Fruit fly (Drosophila melanogaster) whole organism, embryonic: ENCODE results near the gene Nepl3.

Experiments used
- ATbp ChIP-seq: fragments of 200-800 bp; sonication (Bioruptor generic); optimal IDR thresholded peaks from 2 replicates; lab custom pipeline; 2017; ENCODE audit warnings: missing biosample characterization, mild to moderate bottlenecking, missing genetic modification characterization, missing genetic modification reagents
- Asciz ChIP-seq: fragments of 200-800 bp; sonication (Bioruptor generic); optimal IDR thresholded peaks from 2 replicates; lab custom pipeline; 2017; ENCODE audit warnings: missing biosample characterization, mild to moderate bottlenecking, missing genetic modification characterization, missing genetic modification reagents
- Atf3 ChIP-seq: fragments of 200-800 bp; sonication (Bioruptor generic); optimal IDR thresholded peaks from 3 replicates; lab custom pipeline; 2016; ENCODE audit warnings: missing biosample characterization, missing genetic modification characterization
- Blimp-1 ChIP-seq: fragments of 200-800 bp; sonication (Bioruptor generic); optimal IDR thresholded peaks from 3 replicates; lab custom pipeline; 2018; ENCODE audit warnings: missing biosample characterization, missing genetic modification characterization, mild to moderate bottlenecking, moderate library complexity, missing genetic modification reagents
- CG10366 ChIP-seq: fragments of 200-800 bp; sonication (Bioruptor generic); IDR thresholded peaks from 2 replicates; pipeline ENCODE4 v1.3.6; 2022; ENCODE audit warnings: missing biosample characterization, missing genetic modification characterization
- CG10979 ChIP-seq: fragments of 200-800 bp; sonication (Bioruptor generic); optimal IDR thresholded peaks from 2 replicates; lab custom pipeline; 2018; ENCODE audit warnings: missing biosample characterization, mild to moderate bottlenecking, missing genetic modification characterization, moderate library complexity
- CG12071 ChIP-seq: fragments of 200-800 bp; sonication (Bioruptor generic); optimal IDR thresholded peaks from 3 replicates; lab custom pipeline; 2018; ENCODE audit warnings: missing biosample characterization, mild to moderate bottlenecking, missing genetic modification characterization
- CG12659 ChIP-seq: fragments of 200-800 bp; sonication (Bioruptor generic); optimal IDR thresholded peaks from 3 replicates; lab custom pipeline; 2017; ENCODE audit warnings: mild to moderate bottlenecking, missing biosample characterization, missing genetic modification reagents, missing genetic modification characterization
- CG12744 ChIP-seq: fragments of 200-800 bp; sonication (Bioruptor generic); optimal IDR thresholded peaks from 2 replicates; lab custom pipeline; 2016; ENCODE audit warnings: missing biosample characterization, missing genetic modification characterization
- CG12769 ChIP-seq: fragments of 200-800 bp; sonication (Bioruptor generic); optimal IDR thresholded peaks from 2 replicates; lab custom pipeline; 2019; ENCODE audit warnings: missing biosample characterization, mild to moderate bottlenecking, missing genetic modification characterization, moderate library complexity
- CG14710 ChIP-seq: fragments of 200-800 bp; sonication (Bioruptor generic); optimal IDR thresholded peaks from 3 replicates; lab custom pipeline; 2019; ENCODE audit warnings: missing biosample characterization, mild to moderate bottlenecking, missing genetic modification characterization, moderate library complexity
- CG15073 ChIP-seq: fragments of 200-800 bp; sonication (Bioruptor generic); optimal IDR thresholded peaks from 2 replicates; lab custom pipeline; 2016; ENCODE audit warnings: missing biosample characterization, missing genetic modification characterization
- CG15601 ChIP-seq: fragments of 200-800 bp; sonication (Bioruptor generic); optimal IDR thresholded peaks from 3 replicates; lab custom pipeline; 2019; ENCODE audit warnings: missing biosample characterization, mild to moderate bottlenecking, missing genetic modification characterization, moderate library complexity
- CG1602 ChIP-seq: fragments of 200-800 bp; sonication (Bioruptor generic); optimal IDR thresholded peaks from 3 replicates; lab custom pipeline; 2016; ENCODE audit warnings: missing biosample characterization, missing genetic modification characterization
- CG16813 ChIP-seq: fragments of 200-800 bp; sonication (Bioruptor generic); IDR thresholded peaks from 3 replicates; pipeline ENCODE4 v1.3.6; 2022; ENCODE audit warnings: missing biosample characterization, missing genetic modification characterization; ENCODE audit not compliant: partially characterized antibody
- CG17186 ChIP-seq: fragments of 200-800 bp; sonication (Bioruptor generic); optimal IDR thresholded peaks from 3 replicates; lab custom pipeline; 2017; ENCODE audit warnings: missing biosample characterization, missing genetic modification reagents, missing genetic modification characterization
- CG1792 ChIP-seq: fragments of 200-800 bp; sonication (Bioruptor generic); optimal IDR thresholded peaks from 2 replicates; lab custom pipeline; 2016; ENCODE audit warnings: missing biosample characterization, missing genetic modification characterization
- CG18764 ChIP-seq: fragments of 200-800 bp; sonication (Bioruptor generic); optimal IDR thresholded peaks from 3 replicates; lab custom pipeline; 2016; ENCODE audit warnings: missing biosample characterization, missing genetic modification characterization
- CG2889 ChIP-seq: fragments of 200-800 bp; sonication (Bioruptor generic); IDR thresholded peaks from 3 replicates; pipeline ENCODE4 v1.3.6; 2022; ENCODE audit warnings: missing biosample characterization, missing genetic modification characterization
- CG31365 ChIP-seq: fragments of 200-800 bp; sonication (Bioruptor generic); optimal IDR thresholded peaks from 2 replicates; lab custom pipeline; 2018; ENCODE audit warnings: missing biosample characterization, mild to moderate bottlenecking, missing genetic modification characterization
- CG3163 ChIP-seq: fragments of 200-800 bp; sonication (Bioruptor generic); optimal IDR thresholded peaks from 3 replicates; lab custom pipeline; 2016; ENCODE audit warnings: missing biosample characterization, missing genetic modification characterization
- CG34224 ChIP-seq: fragments of 200-800 bp; sonication (Bioruptor generic); IDR thresholded peaks from 3 replicates; pipeline ENCODE4 v1.3.6; 2022; ENCODE audit warnings: missing biosample characterization, missing genetic modification characterization; ENCODE audit not compliant: partially characterized antibody
- CG6689 ChIP-seq: fragments of 200-800 bp; sonication (Bioruptor generic); IDR thresholded peaks from 2 replicates; pipeline ENCODE4 v1.3.6; 2022; ENCODE audit warnings: missing biosample characterization, missing genetic modification characterization
- CG7987 ChIP-seq: fragments of 200-800 bp; sonication (Bioruptor generic); optimal IDR thresholded peaks from 2 replicates; lab custom pipeline; 2018; ENCODE audit warnings: missing biosample characterization, mild to moderate bottlenecking, missing genetic modification characterization, moderate library complexity
- CkIIα-i1 ChIP-seq: fragments of 200-800 bp; sonication (Bioruptor generic); IDR thresholded peaks from 2 replicates; pipeline ENCODE4 v1.3.6; 2022; ENCODE audit warnings: missing biosample characterization, missing genetic modification characterization
- D ChIP-seq, 2 experiments: fragments of 200-800 bp in 1 of 2; fragments of >200 bp in 1 of 2; sonication (Bioruptor generic) in 1 of 2; optimal IDR thresholded peaks; 2 replicates in 1 of 2; 3 replicates in 1 of 2; lab custom pipeline; 2017; ENCODE audit warnings: mild to moderate bottlenecking in 1 of 2, missing biosample characterization in 1 of 2, missing genetic modification characterization in 1 of 2, missing genetic modification reagents in 1 of 2
- D19A ChIP-seq: fragments of 200-800 bp; optimal IDR thresholded peaks from 3 replicates; lab custom pipeline; 2019; ENCODE audit warnings: missing biosample characterization, mild to moderate bottlenecking, missing genetic modification characterization, moderate library complexity
- Deaf1 ChIP-seq: fragments of 200-800 bp; optimal IDR thresholded peaks from 3 replicates; lab custom pipeline; 2019; ENCODE audit warnings: missing biosample characterization, mild to moderate bottlenecking, missing genetic modification characterization, moderate library complexity
- Doc3 ChIP-seq: fragments of 200-800 bp; sonication (Bioruptor generic); IDR thresholded peaks from 3 replicates; pipeline ENCODE4 v1.3.6; 2022; ENCODE audit warnings: missing biosample characterization, missing genetic modification characterization; ENCODE audit not compliant: partially characterized antibody
- Fer1 ChIP-seq: fragments of 200-800 bp; sonication (Bioruptor generic); optimal IDR thresholded peaks from 2 replicates; lab custom pipeline; 2017; ENCODE audit warnings: missing biosample characterization, mild to moderate bottlenecking, missing genetic modification characterization
- Jarid2 ChIP-seq: fragments of 200-800 bp; sonication (Bioruptor generic); optimal IDR thresholded peaks from 3 replicates; lab custom pipeline; 2017; ENCODE audit warnings: mild to moderate bottlenecking, missing biosample characterization, missing genetic modification reagents, missing genetic modification characterization
- PHDP ChIP-seq: fragments of 200-800 bp; sonication (Bioruptor generic); optimal IDR thresholded peaks from 3 replicates; lab custom pipeline; 2018; ENCODE audit warnings: missing biosample characterization, mild to moderate bottlenecking, missing genetic modification characterization, moderate library complexity
- Scr ChIP-seq: fragments of 200-800 bp; sonication (Bioruptor generic); IDR thresholded peaks from 2 replicates; pipeline ENCODE4 v1.3.6; 2022; ENCODE audit warnings: missing biosample characterization, missing genetic modification characterization; ENCODE audit not compliant: partially characterized antibody
- YL-1 ChIP-seq: fragments of 200-800 bp; sonication (Bioruptor generic); optimal IDR thresholded peaks from 3 replicates; lab custom pipeline; 2017; ENCODE audit warnings: missing biosample characterization, mild to moderate bottlenecking, missing genetic modification characterization
- br ChIP-seq: fragments of >200 bp; optimal IDR thresholded peaks from 2 replicates; lab custom pipeline; 2017
- chif ChIP-seq, 2 experiments: fragments of 200-800 bp; sonication (Bioruptor generic); optimal IDR thresholded peaks; 3 replicates each; lab custom pipeline; 2016; ENCODE audit warnings: missing biosample characterization in 2 of 2, missing genetic modification characterization in 2 of 2
- exex ChIP-seq: fragments of 200-800 bp; sonication (Bioruptor generic); optimal IDR thresholded peaks from 4 replicates; lab custom pipeline; 2018; ENCODE audit warnings: missing biosample characterization, mild to moderate bottlenecking, missing genetic modification characterization, moderate library complexity
- fu2 ChIP-seq: fragments of 200-800 bp; sonication (Bioruptor generic); optimal IDR thresholded peaks from 2 replicates; lab custom pipeline; 2016; ENCODE audit warnings: missing biosample characterization, missing genetic modification characterization
- gcm ChIP-seq: fragments of 200-800 bp; sonication (Bioruptor generic); optimal IDR thresholded peaks from 2 replicates; lab custom pipeline; 2019; ENCODE audit warnings: missing biosample characterization, mild to moderate bottlenecking, missing genetic modification characterization, moderate library complexity
- hbn ChIP-seq: fragments of 200-800 bp; sonication (Bioruptor generic); IDR thresholded peaks from 2 replicates; pipeline ENCODE4 v1.3.6; 2022; ENCODE audit warnings: missing biosample characterization, missing genetic modification characterization; ENCODE audit not compliant: partially characterized antibody
- kah ChIP-seq: fragments of 200-800 bp; sonication (Bioruptor generic); optimal IDR thresholded peaks from 2 replicates; lab custom pipeline; 2018; ENCODE audit warnings: missing biosample characterization, mild to moderate bottlenecking, missing genetic modification characterization
- lbe ChIP-seq: fragments of 200-800 bp; sonication (Bioruptor generic); optimal IDR thresholded peaks from 2 replicates; lab custom pipeline; 2016; ENCODE audit warnings: missing biosample characterization, mild to moderate bottlenecking, missing genetic modification characterization
- nmo ChIP-seq: fragments of 200-800 bp; sonication (Bioruptor generic); optimal IDR thresholded peaks from 2 replicates; lab custom pipeline; 2018; ENCODE audit warnings: missing biosample characterization, mild to moderate bottlenecking, missing genetic modification characterization, moderate library complexity
- prd ChIP-seq, 3 experiments: fragments of >200 bp in 2 of 3; fragments of 200-800 bp in 1 of 3; sonication (Bioruptor generic) in 1 of 3; optimal IDR thresholded peaks in 2 of 3; IDR thresholded peaks in 1 of 3; 2 replicates in 2 of 3; 3 replicates in 1 of 3; pipeline versions ENCODE4 v1.3.6 to Lab custom; 2017 to 2022; ENCODE audit warnings: missing biosample characterization in 1 of 3, missing genetic modification characterization in 1 of 3
- repo ChIP-seq: fragments of 200-800 bp; sonication (Bioruptor generic); optimal IDR thresholded peaks from 2 replicates; lab custom pipeline; 2016; ENCODE audit warnings: missing biosample characterization, missing genetic modification characterization
- sc ChIP-seq, 3 experiments: fragments of >200 bp in 2 of 3; fragments of 200-800 bp in 1 of 3; sonication (Bioruptor generic) in 1 of 3; optimal IDR thresholded peaks; 2 replicates in 2 of 3; 3 replicates in 1 of 3; lab custom pipeline; 2017; ENCODE audit warnings: mild to moderate bottlenecking in 1 of 3, missing biosample characterization in 1 of 3, missing genetic modification characterization in 1 of 3, missing genetic modification reagents in 1 of 3
- scrt ChIP-seq: fragments of 200-800 bp; sonication (Bioruptor generic); optimal IDR thresholded peaks from 2 replicates; lab custom pipeline; 2018; ENCODE audit warnings: missing biosample characterization, mild to moderate bottlenecking, missing genetic modification characterization, moderate library complexity
- sens ChIP-seq: fragments of 200-800 bp; sonication (Bioruptor generic); peaks from one replicate; lab custom pipeline; 2016; ENCODE audit warnings: missing biosample characterization, missing genetic modification characterization
- zen2 ChIP-seq: fragments of 200-800 bp; sonication (Bioruptor generic); IDR thresholded peaks from 3 replicates; pipeline ENCODE4 v1.3.6; 2022; ENCODE audit warnings: missing biosample characterization, missing genetic modification characterization; ENCODE audit not compliant: partially characterized antibody

Gene Nepl3

DNA sequence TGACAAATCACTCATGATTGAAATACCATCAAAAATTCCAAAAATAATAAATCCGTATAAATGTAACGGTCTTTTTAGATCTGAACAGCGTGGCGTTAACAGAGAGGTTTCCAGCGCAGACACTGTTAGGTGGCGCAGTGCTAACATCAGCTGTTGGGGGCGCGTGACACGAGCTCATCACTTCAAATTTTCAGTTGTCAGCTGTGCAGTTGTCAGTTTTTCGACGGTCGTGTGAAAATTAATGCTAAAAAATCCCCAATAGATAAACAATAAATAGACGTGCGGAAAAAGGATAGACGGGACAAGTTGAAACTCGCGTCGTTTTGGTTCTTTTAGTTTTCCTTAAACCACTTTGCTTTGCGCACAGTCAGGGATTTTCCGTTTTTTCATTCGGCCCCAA, 38.2 kb upstream of the Nepl3 start, which contains the start of gene CG4230 (continued):
- TF ChIP-seq Fer1 (no peak), CG12769 (tag; lab: Kevin White, UChicago) (no peak), repo (GFP tag; lab: Kevin White, UChicago) (no peak), Deaf1 (no peak), br (lab: Kevin White, UChicago) (no peak), CG1602 (GFP tag; lab: Kevin White, UChicago) (no peak), CG10979 (no peak), prd (optimal IDR thresholded peaks at IDR 0.05; lab: Kevin White, UChicago) (no peak), prd (GFP tag; IDR thresholded peaks at IDR 0.05; lab: Robert Waterston, UW) (no peak), Doc3 (peak; percentile 83), lbe (GFP tag; lab: Kevin White, UChicago) (no peak), Scr (GFP tag; lab: Robert Waterston, UW) (peak; percentile 85), CG17186 (GFP tag; lab: Kevin White, UChicago) (peak; percentile 86), fu2 (GFP tag; lab: Kevin White, UChicago) (no peak), exex (no peak), CG34224 (peak; percentile 78), zen2 (GFP tag; lab: Robert Waterston, UW) (peak; percentile 69; the same call in 2 of the 3 replicates), CG14710 (tag; lab: Kevin White, UChicago) (peak; percentile 12), CG16813 (GFP tag; lab: Robert Waterston, UW) (peak; percentile 81), CG7987 (GFP tag; lab: Kevin White, UChicago) (peak; percentile 17), CG12744 (GFP tag; lab: Kevin White, UChicago) (no peak), D19A (tag; lab: Kevin White, UChicago) (no peak), gcm (GFP tag; lab: Kevin White, UChicago) (no peak), Asciz (GFP tag; lab: Kevin White, UChicago) (no peak), scrt (GFP tag; lab: Kevin White, UChicago) (no peak), CG1792 (no peak), CG12659 (GFP tag; lab: Kevin White, UChicago) (peak; percentile 26), CG15601 (tag; lab: Kevin White, UChicago) (no peak), YL-1 (GFP tag; lab: Kevin White, UChicago) (peak; percentile 40), hbn (GFP tag; lab: Robert Waterston, UW) (peak; percentile 91), CkIIα-i1 (GFP tag; lab: Robert Waterston, UW) (no peak), D (optimal IDR thresholded peaks at IDR 0.05; lab: Kevin White, UChicago) (no peak), D (GFP tag; optimal IDR thresholded peaks at IDR 0.05; lab: Kevin White, UChicago) (no peak), sens (GFP tag; lab: Kevin White, UChicago) (peak; percentile 64), CG12071 (GFP tag; lab: Kevin White, UChicago) (no peak), CG2889 (GFP tag; lab: Robert Waterston, UW) (no peak), CG10366 (no peak), PHDP (peak; percentile 0), Jarid2 (GFP tag; lab: Kevin White, UChicago) (no peak), CG18764 (GFP tag; lab: Kevin White, UChicago) (no peak), kah (GFP tag; lab: Kevin White, UChicago) (no peak), nmo (GFP tag; lab: Kevin White, UChicago) (peak; percentile 1), CG15073 (GFP tag; lab: Kevin White, UChicago) (no peak), chif (GFP tag; optimal IDR thresholded peaks at IDR 0.05; lab: Kevin White, UChicago) (no peak), CG6689 (GFP tag; lab: Robert Waterston, UW) (no peak), Blimp-1 (GFP tag; lab: Kevin White, UChicago) (no peak), sc (optimal IDR thresholded peaks at IDR 0.05; lab: Kevin White, UChicago) (no peak), sc (GFP tag; optimal IDR thresholded peaks at IDR 0.05; lab: Kevin White, UChicago) (no peak), CG3163 (no peak), Atf3 (GFP tag; lab: Kevin White, UChicago) (no peak), CG31365 (tag; lab: Kevin White, UChicago) (no peak), ATbp (GFP tag; lab: Kevin White, UChicago) (no peak)
